Worm (Caenorhabditis elegans): ENCODE measurements around the gene ttr-2.

DNA sequence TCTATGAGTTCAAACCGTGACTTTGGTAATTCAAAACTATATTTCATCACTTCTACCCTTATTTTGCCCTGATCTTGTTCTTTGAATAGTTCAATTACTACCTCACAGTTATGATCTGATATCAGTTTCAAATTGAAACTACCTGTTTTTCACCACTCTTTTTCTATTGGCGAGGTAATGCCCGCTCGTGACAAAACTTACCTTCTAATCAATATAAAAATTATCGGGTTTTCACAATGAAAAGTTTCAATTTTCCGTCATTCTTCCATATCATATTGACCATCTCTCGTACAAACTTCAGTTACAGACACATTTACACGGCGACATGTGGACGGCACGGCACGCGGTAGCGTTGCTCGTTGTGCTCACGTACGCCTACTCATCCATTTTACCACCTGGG is 4.5 kb downstream of the ttr-2 start, which contains the start of gene dec-7:
- TF ChIP-seq W03F9.2 (tag; optimal IDR thresholded peaks at IDR 0.05) = no peak
- TF ChIP-seq him-1 (tag; optimal IDR thresholded peaks at IDR 0.05) = no peak

Measured in whole organism, L4/young adult.